Worm (Caenorhabditis elegans) whole organism, L1 larva: ENCODE data around the gene vkmt-1.

Source experiments
- Y116A8C.19 ChIP-seq: sonication (generic microtip); optimal IDR thresholded peaks from 2 replicates; lab custom pipeline; 2016; ENCODE audit warnings: missing compliant biosample characterization, missing genetic modification characterization, borderline replicate concordance
- aha-1 ChIP-seq: fragments of 150-350 bp; optimal IDR thresholded peaks from 2 replicates; lab custom pipeline; 2014; ENCODE audit warnings: missing biosample characterization, missing genetic modification characterization
- ces-1 ChIP-seq: fragments of 150-350 bp; optimal IDR thresholded peaks from 2 replicates; lab custom pipeline; 2014; ENCODE audit warnings: missing biosample characterization, missing genetic modification reagents, missing genetic modification characterization
- efl-1 ChIP-seq, 4 experiments: fragments of 150-350 bp; optimal IDR thresholded peaks in 3 of 4; peaks in 1 of 4; 1 replicate in 1 of 4; 2 replicates in 3 of 4; lab custom pipeline; 2014; ENCODE audit warnings: missing biosample characterization in 2 of 4, missing genetic modification characterization in 2 of 4, missing genetic modification reagents in 2 of 4
- fkh-10 ChIP-seq: sonication (generic microtip); optimal IDR thresholded peaks from 2 replicates; lab custom pipeline; 2017; ENCODE audit warnings: missing biosample characterization, missing genetic modification reagents, missing genetic modification characterization
- nhr-11 ChIP-seq: fragments of 150-350 bp; optimal IDR thresholded peaks from 2 replicates; lab custom pipeline; 2014; ENCODE audit warnings: missing biosample characterization, missing genetic modification characterization
- pag-3 ChIP-seq: sonication (generic microtip); optimal IDR thresholded peaks from 2 replicates; lab custom pipeline; 2017; ENCODE audit warnings: missing genetic modification characterization, mild to moderate bottlenecking, missing compliant biosample characterization, antibody characterized with exemption, borderline replicate concordance; ENCODE audit not compliant: insufficient read depth
- snpc-4 ChIP-seq: fragments of 150-350 bp; optimal IDR thresholded peaks from 2 replicates; lab custom pipeline; 2014; ENCODE audit warnings: missing biosample characterization, missing genetic modification characterization

DNA sequence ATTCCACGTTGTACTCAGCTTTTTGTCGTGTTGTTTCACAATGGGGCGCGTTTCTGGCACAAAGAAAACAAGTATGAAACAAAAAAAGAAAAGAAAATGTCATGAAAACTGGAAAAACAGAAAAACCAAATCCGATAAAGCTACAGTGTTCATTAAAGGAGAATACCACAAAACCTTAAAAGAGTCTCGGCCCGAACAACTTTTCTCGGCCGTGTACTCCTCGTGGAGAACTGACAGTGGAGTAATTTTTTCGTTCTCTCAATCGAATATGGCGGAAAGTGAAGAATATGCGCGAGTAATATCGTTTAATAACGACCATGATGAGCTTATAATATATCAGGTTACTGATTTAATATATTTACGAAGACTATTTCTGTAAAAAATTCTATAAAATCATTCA, at the start of gene vkmt-1, which contains the start of gene tag-335:
- TF ChIP-seq fkh-10 (GFP tag; lab: Kevin White, UChicago) (no peak), ces-1 (GFP tag; lab: Kevin White, UChicago) (no peak), snpc-4 (tag; lab: Kevin White, UChicago) (no peak), aha-1 (tag; lab: Kevin White, UChicago) (no peak), Y116A8C.19 (tag; lab: Kevin White, UChicago) (no peak), nhr-11 (tag; lab: Kevin White, UChicago) (no peak), pag-3 (no peak), efl-1 (optimal IDR thresholded peaks at IDR 0.05; lab: Kevin White, UChicago) (peak; percentile 11 to 25), efl-1 (GFP tag; optimal IDR thresholded peaks at IDR 0.05 in 1 of 2; lab: Kevin White, UChicago) (peak; percentile 11 to 17)
